Worm (Caenorhabditis elegans) whole organism, L4 larva: ENCODE results near the gene C49A9.10.

Experiments used
- F10B5.3 ChIP-seq: sonication (generic microtip); optimal IDR thresholded peaks from 2 replicates; lab custom pipeline; 2016; ENCODE audit warnings: mild to moderate bottlenecking, missing genetic modification characterization, missing compliant biosample characterization
- T26A8.4 ChIP-seq: fragments of 200-800 bp; sonication (Bioruptor generic); IDR thresholded peaks from 2 replicates; pipeline ENCODE4 v1.3.6; 2022; ENCODE audit warnings: missing genetic modification characterization, missing compliant biosample characterization
- aha-1 ChIP-seq: fragments of 150-350 bp; peaks from one replicate; lab custom pipeline; 2014; ENCODE audit warnings: missing biosample characterization, missing genetic modification characterization
- aly-2 ChIP-seq: sonication (generic microtip); optimal IDR thresholded peaks from 2 replicates; lab custom pipeline; 2018; ENCODE audit warnings: missing biosample characterization, missing genetic modification characterization
- arid-1 ChIP-seq: fragments of 200-800 bp; sonication (Bioruptor generic); conservative IDR thresholded peaks from 2 replicates; pipeline ENCODE4 v1.3.6; 2022; ENCODE audit warnings: missing genetic modification reagents, missing genetic modification characterization, missing compliant biosample characterization
- ceh-20 ChIP-seq: fragments of 200-800 bp; sonication (Bioruptor generic); IDR thresholded peaks from 2 replicates; pipeline ENCODE4 v1.3.6; 2022; ENCODE audit warnings: missing genetic modification reagents, missing genetic modification characterization, missing compliant biosample characterization
- ceh-62 ChIP-seq: sonication (generic microtip); optimal IDR thresholded peaks from 2 replicates; lab custom pipeline; 2017; ENCODE audit warnings: missing biosample characterization, missing genetic modification characterization
- daf-12 ChIP-seq: fragments of 150-350 bp; optimal IDR thresholded peaks from 2 replicates; lab custom pipeline; 2014; ENCODE audit warnings: missing biosample characterization, missing genetic modification reagents, missing genetic modification characterization
- daf-16 ChIP-seq, 3 experiments: sonication (generic microtip); optimal IDR thresholded peaks; 2 replicates each; lab custom pipeline; 2016 to 2017; ENCODE audit warnings: missing genetic modification characterization in 3 of 3, missing genetic modification reagents in 3 of 3, mild to moderate bottlenecking in 2 of 3, missing compliant biosample characterization in 2 of 3, missing biosample characterization in 1 of 3, moderate library complexity in 1 of 3
- dmd-6 ChIP-seq: fragments of 200-800 bp; sonication (Bioruptor generic); IDR thresholded peaks from 2 replicates; pipeline ENCODE4 v1.3.6; 2022; ENCODE audit warnings: missing genetic modification reagents, missing genetic modification characterization, missing compliant biosample characterization
- dmd-8 ChIP-seq: fragments of 200-800 bp; sonication (Bioruptor generic); IDR thresholded peaks from 2 replicates; pipeline ENCODE4 v1.3.6; 2022; ENCODE audit warnings: missing genetic modification characterization, missing compliant biosample characterization
- duxl-1 ChIP-seq: sonication (generic microtip); optimal IDR thresholded peaks from 2 replicates; lab custom pipeline; 2016; ENCODE audit warnings: mild to moderate bottlenecking, missing genetic modification characterization, moderate library complexity, missing compliant biosample characterization; ENCODE audit not compliant: poor library complexity
- dve-1 ChIP-seq: sonication (generic microtip); optimal IDR thresholded peaks from 2 replicates; lab custom pipeline; 2017; ENCODE audit warnings: antibody characterized with exemption, mild to moderate bottlenecking, missing genetic modification characterization, missing compliant biosample characterization; ENCODE audit not compliant: insufficient read depth
- egl-43 ChIP-seq: fragments of 200-800 bp; sonication (Bioruptor generic); IDR thresholded peaks from 2 replicates; pipeline ENCODE4 v1.3.6; 2022; ENCODE audit warnings: missing genetic modification reagents, missing genetic modification characterization, missing compliant biosample characterization
- hif-1 ChIP-seq, 2 experiments: sonication (generic microtip); optimal IDR thresholded peaks; 2 replicates each; lab custom pipeline; 2016 to 2017; ENCODE audit warnings: missing compliant biosample characterization in 2 of 2, missing genetic modification characterization in 2 of 2, missing genetic modification reagents in 2 of 2, missing genotype in 2 of 2, mild to moderate bottlenecking in 1 of 2
- jun-1 ChIP-seq: fragments of 150-350 bp; optimal IDR thresholded peaks from 2 replicates; lab custom pipeline; 2014; ENCODE audit warnings: missing biosample characterization, missing genetic modification reagents, missing genetic modification characterization
- lin-13 ChIP-seq: fragments of 150-350 bp; optimal IDR thresholded peaks from 2 replicates; lab custom pipeline; 2014; ENCODE audit warnings: missing biosample characterization, missing genetic modification reagents, missing genetic modification characterization
- lin-29 ChIP-seq: fragments of 200-800 bp; sonication (Bioruptor generic); IDR thresholded peaks from 2 replicates; pipeline ENCODE4 v1.3.6; 2022; ENCODE audit warnings: missing genetic modification reagents, missing genetic modification characterization, missing compliant biosample characterization
- lin-39 ChIP-seq: fragments of 150-350 bp; optimal IDR thresholded peaks from 2 replicates; lab custom pipeline; 2014; ENCODE audit warnings: missing biosample characterization, missing genetic modification reagents, missing genetic modification characterization
- madf-9 ChIP-seq: fragments of 200-800 bp; sonication (Bioruptor generic); conservative IDR thresholded peaks from 2 replicates; pipeline ENCODE4 v1.3.6; 2022; ENCODE audit warnings: missing genetic modification reagents, missing genetic modification characterization, missing compliant biosample characterization
- mdt-29 ChIP-seq: fragments of 200-800 bp; sonication (Bioruptor generic); IDR thresholded peaks from 2 replicates; pipeline ENCODE4 v1.3.6; 2022; ENCODE audit warnings: missing genetic modification reagents, missing genetic modification characterization, missing compliant biosample characterization
- mep-1 ChIP-seq: fragments of 150-350 bp; sonication (generic microtip); optimal IDR thresholded peaks from 3 replicates; lab custom pipeline; 2014; ENCODE audit warnings: missing biosample characterization, missing genetic modification characterization
- mes-2 ChIP-seq: sonication (generic microtip); optimal IDR thresholded peaks from 2 replicates; lab custom pipeline; 2016; ENCODE audit warnings: missing genotype, mild to moderate bottlenecking, missing genetic modification characterization, missing compliant biosample characterization; ENCODE audit not compliant: poor library complexity, severe bottlenecking
- nhr-237 ChIP-seq: sonication (generic microtip); optimal IDR thresholded peaks from 2 replicates; lab custom pipeline; 2017; ENCODE audit warnings: missing biosample characterization, missing genetic modification characterization
- nhr-28 ChIP-seq: fragments of 150-350 bp; optimal IDR thresholded peaks from 2 replicates; lab custom pipeline; 2014; ENCODE audit warnings: missing biosample characterization, missing genetic modification characterization
- php-3 ChIP-seq: fragments of 200-800 bp; sonication (Bioruptor generic); IDR thresholded peaks from 2 replicates; pipeline ENCODE4 v1.3.6; 2022; ENCODE audit warnings: missing genetic modification reagents, missing genetic modification characterization, missing compliant biosample characterization
- pqm-1 ChIP-seq: sonication (generic microtip); optimal IDR thresholded peaks from 2 replicates; lab custom pipeline; 2017; ENCODE audit warnings: missing biosample characterization, missing genetic modification characterization
- saeg-2 ChIP-seq: fragments of 200-800 bp; sonication (Bioruptor generic); IDR thresholded peaks from 2 replicates; pipeline ENCODE4 v1.3.6; 2022; ENCODE audit warnings: missing genetic modification reagents, missing genetic modification characterization, missing compliant biosample characterization
- sdz-12 ChIP-seq: fragments of 200-800 bp; sonication (Bioruptor generic); optimal IDR thresholded peaks from 2 replicates; lab custom pipeline; 2018; ENCODE audit warnings: mild to moderate bottlenecking, missing genetic modification characterization, missing compliant biosample characterization
- snpc-1.2 ChIP-seq: fragments of 200-800 bp; sonication (Bioruptor generic); IDR thresholded peaks from 2 replicates; pipeline ENCODE4 v1.3.6; 2022; ENCODE audit warnings: missing genetic modification reagents, missing genetic modification characterization, missing compliant biosample characterization
- tag-97 ChIP-seq: fragments of 200-800 bp; sonication (Bioruptor generic); IDR thresholded peaks from 2 replicates; pipeline ENCODE4 v1.3.6; 2022; ENCODE audit warnings: missing genetic modification characterization, missing compliant biosample characterization
- tra-1 ChIP-seq: fragments of 200-800 bp; sonication (Bioruptor generic); IDR thresholded peaks from 2 replicates; pipeline ENCODE4 v1.3.6; 2022; ENCODE audit warnings: missing genetic modification reagents, missing genetic modification characterization, missing compliant biosample characterization
- ztf-7 ChIP-seq: fragments of 150-350 bp; optimal IDR thresholded peaks from 2 replicates; lab custom pipeline; 2014; ENCODE audit warnings: missing biosample characterization, missing genetic modification characterization

C49A9.10 gene

DNA sequence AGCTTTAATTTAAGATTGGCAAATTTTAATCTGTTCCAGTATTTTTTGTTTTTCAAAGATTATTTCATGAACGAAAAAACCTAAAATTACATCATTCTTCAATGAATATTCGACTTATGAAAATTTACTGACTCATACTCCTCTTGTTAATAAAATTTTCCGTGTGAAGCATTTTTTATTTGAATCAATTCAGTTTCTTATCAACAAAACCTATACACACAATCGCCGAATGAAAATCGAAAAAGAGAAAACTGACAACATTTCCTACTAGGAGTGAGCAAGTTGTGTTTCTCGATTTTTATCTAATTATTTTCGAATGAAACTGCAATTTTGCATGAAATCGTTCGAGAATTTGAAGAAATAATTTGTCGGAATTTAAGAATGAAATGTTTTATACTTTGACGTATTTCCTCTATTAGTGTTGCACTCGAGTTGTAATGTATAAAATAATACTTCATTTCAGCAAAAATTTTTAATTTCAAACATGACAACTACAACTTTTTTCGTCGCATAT is 24.5 kb upstream of the C49A9.10 start, which contains the start of gene F58F9.4 (continued):
- TF ChIP-seq lin-29 (GFP tag; lab: Robert Waterston, UW) (no peak), aly-2 (tag; lab: Kevin White, UChicago) (no peak), ceh-62 (tag; lab: Kevin White, UChicago) (no peak), egl-43 (no peak), dmd-8 (GFP tag; lab: Robert Waterston, UW) (no peak), pqm-1 (tag; lab: Kevin White, UChicago) (peak; percentile 41), F10B5.3 (no peak), madf-9 (GFP tag; lab: Robert Waterston, UW) (no peak), lin-39 (no peak), ztf-7 (tag; lab: Kevin White, UChicago) (no peak), saeg-2 (GFP tag; lab: Robert Waterston, UW) (no peak), ceh-20 (GFP tag; lab: Robert Waterston, UW) (no peak), mes-2 (tag; lab: Kevin White, UChicago) (no peak), nhr-237 (tag; lab: Kevin White, UChicago) (no peak), T26A8.4 (no peak), dmd-6 (peak; percentile 37; the same call in 1 of the 2 replicates)

ce11 chrIV:6227974-6228373 is 21.8 kb upstream of the C49A9.10 start, which contains the start of gene C49A9.1:
Gene C49A9.1 (plus strand): TSS chrIV:6228190.
- TF ChIP-seq arid-1 (GFP tag; lab: Robert Waterston, UW), result no peak
- no peak for TF ChIP-seq nhr-237 (tag; lab: Kevin White, UChicago)
- TF ChIP-seq tag-97, result no peak
- TF ChIP-seq hif-1 (tag; optimal IDR thresholded peaks at IDR 0.05; lab: Kevin White, UChicago), result no peak
- TF ChIP-seq mdt-29 (GFP tag; lab: Robert Waterston, UW), result no peak
- peak; percentile 15 for TF ChIP-seq dve-1 (tag; lab: Kevin White, UChicago)
- peak; percentile 3 for TF ChIP-seq nhr-28 (tag; lab: Kevin White, UChicago)
- TF ChIP-seq aha-1 (tag; lab: Kevin White, UChicago), result peak; percentile 32
- no peak for TF ChIP-seq aly-2 (tag; lab: Kevin White, UChicago)
- no peak for TF ChIP-seq jun-1 (tag; lab: Kevin White, UChicago)
- no peak for TF ChIP-seq sdz-12
- TF ChIP-seq pqm-1 (tag; lab: Kevin White, UChicago), result peak; percentile 70
- no peak for TF ChIP-seq duxl-1 (tag; lab: Kevin White, UChicago)
- TF ChIP-seq snpc-1.2 (GFP tag; lab: Robert Waterston, UW), result no peak
- TF ChIP-seq dmd-8 (GFP tag; lab: Robert Waterston, UW), result no peak
- no peak for TF ChIP-seq tra-1 (GFP tag; lab: Robert Waterston, UW)
- TF ChIP-seq daf-16 (GFP tag; optimal IDR thresholded peaks at IDR 0.05; lab: Kevin White, UChicago), result no peak
- peak; percentile 46 for TF ChIP-seq daf-16 (tag; optimal IDR thresholded peaks at IDR 0.05; lab: Kevin White, UChicago)

- TF ChIP-seq pqm-1 (tag; lab: Kevin White, UChicago) (peak; percentile 8), daf-16 (GFP tag; optimal IDR thresholded peaks at IDR 0.05; lab: Kevin White, UChicago) (no peak), daf-16 (tag; optimal IDR thresholded peaks at IDR 0.05; lab: Kevin White, UChicago) (peak; percentile 36), nhr-237 (tag; lab: Kevin White, UChicago) (no peak), daf-12 (tag; lab: Kevin White, UChicago) (no peak), lin-13 (GFP tag; lab: Kevin White, UChicago) (no peak), nhr-28 (tag; lab: Kevin White, UChicago) (peak; percentile 18)
Measured at ce11 chrIV:6225143-6225542, 19.0 kb upstream of the C49A9.10 start, which contains the start of gene C49A9.2. Gene C49A9.2 (plus strand): TSS chrIV:6225443.

DNA sequence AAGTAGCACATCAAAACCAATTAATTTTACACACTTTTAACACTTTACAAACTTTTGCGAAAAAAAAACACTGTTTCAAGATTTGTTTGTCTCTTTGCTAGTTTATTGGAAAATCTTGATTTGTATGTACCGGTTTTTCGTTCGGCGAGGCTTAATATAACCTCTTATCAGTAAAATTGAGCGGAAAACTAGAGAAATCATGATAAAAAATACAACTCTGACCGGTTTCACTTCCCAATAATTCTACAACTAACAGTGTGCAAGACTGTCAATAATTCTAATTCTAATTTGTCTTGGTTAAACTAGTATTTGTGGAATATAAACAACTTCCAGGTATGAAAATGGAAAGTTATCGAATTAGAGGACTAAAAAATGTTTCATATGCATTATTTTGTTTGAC is 15.7 kb upstream of the C49A9.10 start, which contains the start of gene C49A9.3:
Gene C49A9.3 (plus strand): TSS at position 212 of the 400 bp plus-strand sequence.
- TF ChIP-seq dmd-6 (peak; percentile 35; the same call in 1 of the 2 replicates), nhr-28 (tag; lab: Kevin White, UChicago) (peak; percentile 64), lin-29 (GFP tag; lab: Robert Waterston, UW) (no peak), pqm-1 (tag; lab: Kevin White, UChicago) (peak; percentile 55), php-3 (GFP tag; lab: Robert Waterston, UW) (0 out of 2 replicates have a peak, but pooled peaks have one; percentile 34), daf-16 (GFP tag; optimal IDR thresholded peaks at IDR 0.05; lab: Kevin White, UChicago) (no peak), daf-16 (tag; optimal IDR thresholded peaks at IDR 0.05; lab: Kevin White, UChicago) (peak; percentile 73), mep-1 (tag; lab: Kevin White, UChicago) (no peak)
